Fruit fly (Drosophila melanogaster) whole organism, adult: ENCODE measurements around the gene CG3632.

Experiments
- CG11617 ChIP-seq: fragments of 200-800 bp; sonication (Bioruptor generic); optimal IDR thresholded peaks from 2 replicates; lab custom pipeline; 2017; ENCODE audit warnings: mild to moderate bottlenecking, missing biosample characterization, missing genetic modification reagents, missing genetic modification characterization
- CG1620 ChIP-seq: fragments of 200-800 bp; sonication (Bioruptor generic); optimal IDR thresholded peaks from 2 replicates; lab custom pipeline; 2016; ENCODE audit warnings: missing biosample characterization, missing genetic modification characterization
- CG5204 ChIP-seq: fragments of 200-800 bp; sonication (Bioruptor generic); optimal IDR thresholded peaks from 2 replicates; lab custom pipeline; 2016; ENCODE audit warnings: missing biosample characterization, missing genetic modification characterization
- CG7101 ChIP-seq: fragments of 200-800 bp; sonication (Bioruptor generic); optimal IDR thresholded peaks from 2 replicates; lab custom pipeline; 2018; ENCODE audit warnings: missing biosample characterization, mild to moderate bottlenecking, missing genetic modification characterization, moderate library complexity
- Mnt ChIP-seq: fragments of 200-800 bp; sonication (Bioruptor generic); optimal IDR thresholded peaks from 2 replicates; lab custom pipeline; 2016; ENCODE audit warnings: missing biosample characterization, mild to moderate bottlenecking, missing genetic modification characterization
- bab1 ChIP-seq: fragments of 200-800 bp; sonication (Bioruptor generic); optimal IDR thresholded peaks from 3 replicates; lab custom pipeline; 2019; ENCODE audit warnings: missing biosample characterization, mild to moderate bottlenecking, missing genetic modification characterization, moderate library complexity
- cic ChIP-seq: fragments of 200-800 bp; sonication (Bioruptor generic); optimal IDR thresholded peaks from 2 replicates; lab custom pipeline; 2017; ENCODE audit warnings: missing biosample characterization, mild to moderate bottlenecking, missing genetic modification characterization, moderate library complexity
- cnc ChIP-seq, 2 experiments: fragments of >200 bp; optimal IDR thresholded peaks; 2 replicates each; lab custom pipeline; 2017
- kay ChIP-seq: fragments of 200-800 bp; sonication (Bioruptor generic); peaks from one replicate; lab custom pipeline; 2016; ENCODE audit warnings: missing biosample characterization, missing genetic modification characterization, borderline replicate concordance
- pad ChIP-seq: fragments of 200-800 bp; sonication (Bioruptor generic); optimal IDR thresholded peaks from 3 replicates; lab custom pipeline; 2017; ENCODE audit warnings: missing biosample characterization, missing genetic modification characterization, mild to moderate bottlenecking, moderate library complexity, missing genetic modification reagents
- toe ChIP-seq: fragments of 200-800 bp; sonication (Bioruptor generic); optimal IDR thresholded peaks from 2 replicates; lab custom pipeline; 2016; ENCODE audit warnings: missing biosample characterization, missing genetic modification characterization

- TF ChIP-seq CG1620 (GFP tag; lab: Kevin White, UChicago) (no peak), cnc (optimal IDR thresholded peaks at IDR 0.05; lab: Kevin White, UChicago) (no peak), bab1 (GFP tag; lab: Kevin White, UChicago) (peak; percentile 6), CG11617 (peak; percentile 28), toe (no peak), cic (GFP tag; lab: Kevin White, UChicago) (no peak), Mnt (GFP tag; lab: Kevin White, UChicago) (peak; percentile 21), CG5204 (no peak), CG7101 (tag; lab: Kevin White, UChicago) (no peak), kay (GFP tag; lab: Kevin White, UChicago) (no peak), pad (GFP tag; lab: Kevin White, UChicago) (peak; percentile 11)
Observed at dm6 chrX:16331562-16332233, 35.2 kb downstream of the CG3632 start.
